Fruit fly (Drosophila melanogaster): ENCODE measurements around the gene chb.

- no peak for TF ChIP-seq ttk (optimal IDR thresholded peaks at IDR 0.05)
- no peak for TF ChIP-seq Myc (optimal IDR thresholded peaks at IDR 0.05)
- TF ChIP-seq psq (optimal IDR thresholded peaks at IDR 0.05), result no peak
- TF ChIP-seq insv (optimal IDR thresholded peaks at IDR 0.05), result no peak
- TF ChIP-seq Sin3A (optimal IDR thresholded peaks at IDR 0.05), result no peak
- TF ChIP-seq h (optimal IDR thresholded peaks at IDR 0.05), result no peak
These were observed 50.6 kb downstream of the chb start for dm6 chr3L:21223268-21223667.

Measured in Kc167 (cell line).